Worm (Caenorhabditis elegans) whole organism, young adult: ENCODE results near the gene dod-24.

Source experiments
- B0019.2 ChIP-seq: fragments of 200-800 bp; sonication (Bioruptor generic); conservative IDR thresholded peaks from 2 replicates; pipeline ENCODE4 v1.3.6; 2022; ENCODE audit warnings: missing genetic modification reagents, missing genetic modification characterization, missing compliant biosample characterization
- F23B12.7 ChIP-seq: sonication (generic microtip); optimal IDR thresholded peaks from 2 replicates; lab custom pipeline; 2017; ENCODE audit warnings: missing genetic modification characterization, mild to moderate bottlenecking, missing compliant biosample characterization, antibody characterized with exemption, moderate library complexity; ENCODE audit not compliant: insufficient read depth
- F57C9.4 ChIP-seq: sonication (generic microtip); optimal IDR thresholded peaks from 2 replicates; lab custom pipeline; 2017; ENCODE audit warnings: mild to moderate bottlenecking, missing genetic modification characterization, missing compliant biosample characterization
- K11D2.4 ChIP-seq: fragments of 200-800 bp; sonication (Bioruptor generic); IDR thresholded peaks from 2 replicates; pipeline ENCODE4 v1.3.6; 2022; ENCODE audit warnings: missing genetic modification reagents, missing genetic modification characterization, missing compliant biosample characterization
- T26A5.8 ChIP-seq: sonication (generic microtip); optimal IDR thresholded peaks from 2 replicates; lab custom pipeline; 2016; ENCODE audit warnings: missing genetic modification characterization, missing compliant biosample characterization
- Y56A3A.18 ChIP-seq: fragments of 200-800 bp; sonication (Bioruptor generic); IDR thresholded peaks from 2 replicates; pipeline ENCODE4 v1.3.6; 2022; ENCODE audit warnings: missing genetic modification reagents, missing genetic modification characterization, missing compliant biosample characterization
- Y67H2A.10 ChIP-seq: fragments of 200-800 bp; sonication (Bioruptor generic); conservative IDR thresholded peaks from 2 replicates; pipeline ENCODE4 v1.3.6; 2022; ENCODE audit warnings: missing genetic modification reagents, missing genetic modification characterization, missing compliant biosample characterization
- Y95B8A.8 ChIP-seq: fragments of 200-800 bp; sonication (Bioruptor generic); IDR thresholded peaks from 2 replicates; pipeline ENCODE4 v1.3.6; 2022; ENCODE audit warnings: missing genetic modification reagents, missing genetic modification characterization, missing compliant biosample characterization
- ZK185.1 ChIP-seq: sonication (generic microtip); optimal IDR thresholded peaks from 2 replicates; lab custom pipeline; 2016; ENCODE audit warnings: mild to moderate bottlenecking, missing genetic modification characterization, missing compliant biosample characterization; ENCODE audit not compliant: poor library complexity, severe bottlenecking
- aptf-3 ChIP-seq: fragments of 200-800 bp; sonication (Bioruptor generic); IDR thresholded peaks from 2 replicates; pipeline ENCODE4 v1.3.6; 2022; ENCODE audit warnings: missing genetic modification characterization, missing compliant biosample characterization
- cebp-1 ChIP-seq, 2 experiments: fragments of 200-800 bp in 1 of 2; sonication (Bioruptor generic) in 1 of 2; sonication (generic microtip) in 1 of 2; IDR thresholded peaks in 1 of 2; optimal IDR thresholded peaks in 1 of 2; 2 replicates each; pipeline versions ENCODE4 v1.3.6 to Lab custom; 2017 to 2022; ENCODE audit warnings: missing compliant biosample characterization in 2 of 2, missing genetic modification characterization in 2 of 2, mild to moderate bottlenecking in 1 of 2, missing genetic modification reagents in 1 of 2, moderate library complexity in 1 of 2
- ceh-100 ChIP-seq: fragments of 200-800 bp; sonication (Bioruptor generic); IDR thresholded peaks from 2 replicates; pipeline ENCODE4 v1.3.6; 2022; ENCODE audit warnings: missing genetic modification reagents, missing genetic modification characterization, missing compliant biosample characterization
- dpff-1 ChIP-seq: sonication (generic microtip); optimal IDR thresholded peaks from 2 replicates; lab custom pipeline; 2017; ENCODE audit warnings: mild to moderate bottlenecking, missing genetic modification characterization, missing compliant biosample characterization
- ets-4 ChIP-seq: fragments of 200-800 bp; sonication (Bioruptor generic); optimal IDR thresholded peaks from 2 replicates; lab custom pipeline; 2018; ENCODE audit warnings: mild to moderate bottlenecking, missing genetic modification characterization, missing compliant biosample characterization
- him-1 ChIP-seq: sonication (generic microtip); optimal IDR thresholded peaks from 2 replicates; lab custom pipeline; 2016; ENCODE audit warnings: missing genotype, missing genetic modification reagents, missing genetic modification characterization, missing compliant biosample characterization
- hrde-1 ChIP-seq: sonication (generic microtip); optimal IDR thresholded peaks from 2 replicates; lab custom pipeline; 2016; ENCODE audit warnings: missing genetic modification characterization, mild to moderate bottlenecking, missing compliant biosample characterization, moderate library complexity, missing genotype, missing genetic modification reagents, borderline replicate concordance
- let-526 ChIP-seq: fragments of 200-800 bp; sonication (Bioruptor generic); IDR thresholded peaks from 2 replicates; pipeline ENCODE4 v1.3.6; 2022; ENCODE audit warnings: missing genetic modification reagents, missing genetic modification characterization, missing compliant biosample characterization
- let-607 ChIP-seq, 2 experiments: fragments of 200-800 bp in 1 of 2; sonication (Bioruptor generic) in 1 of 2; sonication (generic microtip) in 1 of 2; optimal IDR thresholded peaks; 2 replicates each; lab custom pipeline; 2016 to 2018; ENCODE audit warnings: mild to moderate bottlenecking in 2 of 2, missing compliant biosample characterization in 2 of 2, missing genetic modification characterization in 2 of 2, moderate library complexity in 2 of 2, missing genotype in 1 of 2
- lin-54 ChIP-seq: fragments of 200-800 bp; sonication (Bioruptor generic); optimal IDR thresholded peaks from 2 replicates; lab custom pipeline; 2018; ENCODE audit warnings: mild to moderate bottlenecking, missing genetic modification characterization, missing compliant biosample characterization
- lsl-1 ChIP-seq: fragments of 200-800 bp; sonication (Bioruptor generic); optimal IDR thresholded peaks from 2 replicates; lab custom pipeline; 2018; ENCODE audit warnings: mild to moderate bottlenecking, missing genetic modification characterization, moderate library complexity, missing compliant biosample characterization
- madf-6 ChIP-seq: fragments of 200-800 bp; sonication (Bioruptor generic); IDR thresholded peaks from 2 replicates; pipeline ENCODE4 v1.3.6; 2022; ENCODE audit warnings: missing genetic modification reagents, missing genetic modification characterization, missing compliant biosample characterization
- nfyb-1 ChIP-seq: fragments of 200-800 bp; sonication (Bioruptor generic); IDR thresholded peaks from 2 replicates; pipeline ENCODE4 v1.3.6; 2022; ENCODE audit warnings: missing genetic modification reagents, missing genetic modification characterization, missing compliant biosample characterization
- nhr-80 ChIP-seq: sonication (generic microtip); optimal IDR thresholded peaks from 2 replicates; lab custom pipeline; 2016; ENCODE audit warnings: missing genetic modification characterization, missing compliant biosample characterization
- nhr-90 ChIP-seq: sonication (generic microtip); optimal IDR thresholded peaks from 2 replicates; lab custom pipeline; 2016; ENCODE audit warnings: missing genotype, mild to moderate bottlenecking, missing genetic modification characterization, missing compliant biosample characterization
- rpc-1 ChIP-seq, 2 experiments: fragments of 150-350 bp in 1 of 2; sonication (generic microtip) in 1 of 2; optimal IDR thresholded peaks; 2 replicates each; lab custom pipeline; 2014 to 2018; ENCODE audit warnings: missing biosample characterization in 1 of 2, missing genetic modification characterization in 1 of 2, missing genetic modification reagents in 1 of 2, missing genotype in 1 of 2
- snpc-1.1 ChIP-seq: sonication (generic microtip); optimal IDR thresholded peaks from 2 replicates; lab custom pipeline; 2017; ENCODE audit warnings: missing genetic modification characterization, mild to moderate bottlenecking, missing compliant biosample characterization, antibody characterized with exemption, moderate library complexity, missing genotype, missing genetic modification reagents; ENCODE audit not compliant: insufficient read depth
- snpc-1.3 ChIP-seq: sonication (generic microtip); optimal IDR thresholded peaks from 2 replicates; lab custom pipeline; 2017; ENCODE audit warnings: missing genetic modification characterization, mild to moderate bottlenecking, missing compliant biosample characterization, antibody characterized with exemption, moderate library complexity, missing genotype, missing genetic modification reagents; ENCODE audit not compliant: insufficient read depth
- snpc-4 ChIP-seq, 5 experiments: fragments of 150-350 bp in 1 of 5; sonication (generic microtip) in 4 of 5; optimal IDR thresholded peaks; 2 replicates each; lab custom pipeline; 2014 to 2018; ENCODE audit warnings: missing genetic modification characterization in 5 of 5, missing biosample characterization in 3 of 5, antibody characterized with exemption in 2 of 5, mild to moderate bottlenecking in 2 of 5, missing compliant biosample characterization in 2 of 5, missing genotype in 2 of 5, moderate library complexity in 2 of 5, missing genetic modification reagents in 1 of 5
- somi-1 ChIP-seq: fragments of 200-800 bp; sonication (Bioruptor generic); optimal IDR thresholded peaks from 2 replicates; lab custom pipeline; 2018; ENCODE audit warnings: mild to moderate bottlenecking, missing genetic modification characterization, missing compliant biosample characterization
- tbp1 ChIP-seq: fragments of 200-800 bp; sonication (Bioruptor generic); optimal IDR thresholded peaks from 2 replicates; lab custom pipeline; 2018; ENCODE audit warnings: mild to moderate bottlenecking, missing genetic modification characterization, missing compliant biosample characterization
- tbx-9 ChIP-seq: sonication (generic microtip); optimal IDR thresholded peaks from 2 replicates; lab custom pipeline; 2016; ENCODE audit warnings: borderline replicate concordance, missing genetic modification characterization, inconsistent platforms, missing compliant biosample characterization
- ztf-28 ChIP-seq: fragments of 200-800 bp; sonication (Bioruptor generic); IDR thresholded peaks from 2 replicates; pipeline ENCODE4 v1.3.6; 2022; ENCODE audit warnings: missing genetic modification reagents, missing genetic modification characterization, missing compliant biosample characterization

The dod-24 gene

DNA sequence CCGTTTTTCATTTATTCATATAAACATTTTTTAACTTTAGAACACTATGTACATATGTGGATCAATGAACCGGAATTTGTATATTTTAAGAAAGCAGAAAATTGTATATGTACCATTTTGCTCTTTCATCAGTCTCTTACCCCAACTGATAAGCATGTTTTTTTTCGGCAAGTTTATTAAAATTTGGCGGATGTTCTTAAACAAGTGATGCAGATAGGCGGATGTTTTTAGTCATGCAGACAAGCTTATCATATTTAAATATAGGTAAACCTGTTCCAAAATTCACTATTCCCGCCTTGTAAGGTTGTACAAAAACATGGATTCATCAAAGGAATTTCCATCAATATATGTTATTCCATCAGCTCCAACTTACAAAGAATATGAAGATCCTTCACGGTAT, 41.8 kb downstream of the dod-24 start, which contains the start of gene K08D8.9 (continued):
- TF ChIP-seq ceh-100 (no peak), tbx-9 (tag; lab: Kevin White, UChicago) (no peak)

DNA sequence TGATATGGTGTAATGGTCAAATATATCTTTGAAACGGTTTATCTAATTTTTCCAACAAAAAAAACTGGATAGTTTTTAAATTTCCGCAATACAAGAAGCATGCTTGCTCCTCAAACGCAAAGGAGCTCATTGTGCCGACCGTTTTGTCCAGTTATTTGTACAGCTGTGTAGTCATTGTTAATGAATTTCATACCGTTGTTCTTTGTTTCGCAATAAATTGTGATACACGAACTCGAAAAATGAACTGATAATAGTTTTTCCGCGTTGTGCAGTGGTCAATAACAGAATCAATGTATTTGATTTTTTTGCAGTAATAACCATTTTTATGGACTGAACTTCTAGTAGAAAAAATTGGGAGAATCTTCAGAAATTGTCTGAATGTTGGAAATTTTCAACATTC, 42.3 kb downstream of the dod-24 start:
- TF ChIP-seq nhr-90 (tag; lab: Kevin White, UChicago): no peak
- TF ChIP-seq lsl-1 (GFP tag; lab: Kevin White, UChicago): no peak
- TF ChIP-seq cebp-1 (GFP tag; IDR thresholded peaks at IDR 0.05; lab: Robert Waterston, UW): no peak
- peak; percentile 37 for TF ChIP-seq cebp-1 (tag; optimal IDR thresholded peaks at IDR 0.05; lab: Kevin White, UChicago)
- no peak for TF ChIP-seq madf-6 (GFP tag; lab: Robert Waterston, UW)
- no peak for TF ChIP-seq nfyb-1 (GFP tag; lab: Robert Waterston, UW)
- no peak for TF ChIP-seq tbp1 (GFP tag; lab: Kevin White, UChicago)

ce11 chrIV:12897146-12897545, 44.0 kb downstream of the dod-24 start:
- TF ChIP-seq T26A5.8 (tag; lab: Kevin White, UChicago) (no peak), cebp-1 (GFP tag; IDR thresholded peaks at IDR 0.05; lab: Robert Waterston, UW) (peak; percentile 57; the same call in 1 of the 2 replicates), cebp-1 (tag; optimal IDR thresholded peaks at IDR 0.05; lab: Kevin White, UChicago) (peak; percentile 79), B0019.2 (GFP tag; lab: Robert Waterston, UW) (no peak), let-526 (GFP tag; lab: Robert Waterston, UW) (no peak)

DNA sequence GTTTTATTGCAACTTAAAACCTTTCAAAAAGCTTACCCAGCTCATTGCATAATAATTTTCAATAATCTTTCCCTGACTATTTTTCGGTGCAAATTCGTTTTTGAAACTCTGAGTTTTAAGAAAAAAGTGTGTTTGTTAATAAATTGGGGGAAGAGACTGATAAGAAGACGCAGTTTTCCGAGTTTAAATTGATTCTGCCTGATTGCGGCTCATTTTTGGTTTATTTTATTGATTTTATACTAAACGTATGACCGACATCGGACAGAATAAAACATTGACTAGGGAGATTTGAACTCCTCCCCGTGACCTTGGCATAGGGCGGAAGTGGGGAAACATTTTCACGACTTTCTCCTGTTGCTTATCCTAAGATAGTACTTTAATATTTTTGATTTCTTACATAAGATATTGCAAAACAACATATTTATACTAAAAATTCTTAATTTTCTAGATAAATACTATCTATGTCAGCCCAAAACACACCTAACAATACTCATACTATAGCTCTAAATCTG, 44.7 kb downstream of the dod-24 start, which contains the start of gene K08D8.7:
Gene K08D8.7, plus strand, starts transcription at position 462 of the 512 bp plus-strand sequence.
- TF ChIP-seq nhr-80 (tag; lab: Kevin White, UChicago) (peak; percentile 21), K11D2.4 (GFP tag; lab: Robert Waterston, UW) (no peak)
- TF ChIP-seq, all 124 proteins: peak for 1

ce11 chrIV:12894996-12895395, 46.2 kb downstream of the dod-24 start, which contains the start of gene K08D8.11:
Gene K08D8.11, plus strand, starts transcription at chrIV:12895296.
- TF ChIP-seq cebp-1 (GFP tag; IDR thresholded peaks at IDR 0.05; lab: Robert Waterston, UW) (no peak), cebp-1 (tag; optimal IDR thresholded peaks at IDR 0.05; lab: Kevin White, UChicago) (no peak), let-607 (tag; optimal IDR thresholded peaks at IDR 0.05; lab: Kevin White, UChicago) (no peak)
- TF ChIP-seq, all 124 proteins: peak for 0

DNA sequence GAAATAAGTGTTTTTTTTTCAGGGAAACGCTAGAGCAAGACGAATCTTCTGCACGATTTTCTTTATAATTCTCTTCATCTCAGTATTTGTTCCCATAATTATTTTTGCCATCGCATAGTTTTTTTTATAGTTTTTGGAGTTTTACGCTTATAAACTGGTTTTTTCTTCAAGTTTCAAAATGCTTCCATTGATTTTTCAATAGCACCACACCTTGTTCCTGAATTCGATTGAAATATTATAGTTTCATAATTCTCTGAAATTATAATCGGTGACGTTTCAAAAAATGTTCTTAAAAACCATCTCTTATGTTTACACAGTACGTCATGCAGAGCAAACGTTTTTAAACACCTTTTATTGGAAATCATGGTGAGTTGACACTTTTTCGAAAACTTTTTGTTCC, 48.0 kb downstream of the dod-24 start, which contains the start of gene K08D8.12:
Gene K08D8.12, plus strand, starts transcription at position 301 of the 400 bp plus-strand sequence.
- TF ChIP-seq F57C9.4 (tag; lab: Kevin White, UChicago): no peak
- no peak for TF ChIP-seq ets-4 (GFP tag; lab: Kevin White, UChicago)
- TF ChIP-seq snpc-1.1 (tag; lab: Kevin White, UChicago): no peak
- TF ChIP-seq rpc-1 (optimal IDR thresholded peaks at IDR 0.05; lab: Kevin White, UChicago): no peak
- no peak for TF ChIP-seq rpc-1 (tag; optimal IDR thresholded peaks at IDR 0.05; lab: Kevin White, UChicago)
- no peak for TF ChIP-seq let-526 (GFP tag; lab: Robert Waterston, UW)

- TF ChIP-seq somi-1 (no peak), dpff-1 (tag; lab: Kevin White, UChicago) (no peak), lin-54 (GFP tag; lab: Kevin White, UChicago) (no peak), ztf-28 (GFP tag; lab: Robert Waterston, UW) (no peak), F23B12.7 (no peak), Y95B8A.8 (no peak), lsl-1 (GFP tag; lab: Kevin White, UChicago) (no peak), let-526 (GFP tag; lab: Robert Waterston, UW) (no peak), Y56A3A.18 (GFP tag; lab: Robert Waterston, UW) (no peak), ZK185.1 (no peak), hrde-1 (tag; lab: Kevin White, UChicago) (no peak), him-1 (tag; lab: Kevin White, UChicago) (no peak), ets-4 (GFP tag; lab: Kevin White, UChicago) (no peak), snpc-4 (GFP tag; optimal IDR thresholded peaks at IDR 0.05; lab: Kevin White, UChicago) (no peak), snpc-4 (tag; optimal IDR thresholded peaks at IDR 0.05; lab: Kevin White, UChicago) (no peak), Y67H2A.10 (GFP tag; lab: Robert Waterston, UW) (no peak), aptf-3 (GFP tag; lab: Robert Waterston, UW) (no peak), snpc-1.3 (no peak)
Observed at ce11 chrIV:12892194-12892593, 49.0 kb downstream of the dod-24 start, which contains the start of gene K08D8.1. Gene K08D8.1, plus strand, starts transcription at chrIV:12892494.
